Worm (Caenorhabditis elegans): ENCODE measurements around the gene sri-20.

ce11 chrV:10416925-10417324, 48.6 kb downstream of the sri-20 start, which contains the start of gene F15H10.10:
- TF ChIP-seq nhr-237 (tag; optimal IDR thresholded peaks at IDR 0.05) (no peak), lin-13 (tag; optimal IDR thresholded peaks at IDR 0.05) (no peak), mep-1 (tag; optimal IDR thresholded peaks at IDR 0.05) (no peak), ztf-11 (tag; optimal IDR thresholded peaks at IDR 0.05) (no peak), lsy-2 (tag; optimal IDR thresholded peaks at IDR 0.05) (no peak)
